Worm (Caenorhabditis elegans) whole organism, L4 larva: ENCODE measurements around the gene clec-5.
A peak's percentile ranks its signal among the peaks of the same experiment; 100 is the strongest.
"Not testable (repeated sequence)": the region's sequence is repeated elsewhere in the genome, so short reads cannot be mapped to it uniquely, and the experiment has no call there.

Experiments used
- D1046.2 ChIP-seq: fragments of 200-800 bp; sonication (Bioruptor generic); IDR thresholded peaks from 2 replicates; pipeline ENCODE4 v1.3.6; 2022; ENCODE audit warnings: missing genetic modification characterization, missing compliant biosample characterization
- F26F4.8 ChIP-seq: fragments of 200-800 bp; sonication (Bioruptor generic); conservative IDR thresholded peaks from 2 replicates; pipeline ENCODE4 v1.3.6; 2022; ENCODE audit warnings: missing genetic modification characterization, missing compliant biosample characterization
- F37D6.2 ChIP-seq: sonication (generic microtip); optimal IDR thresholded peaks from 2 replicates; lab custom pipeline; 2016; ENCODE audit warnings: mild to moderate bottlenecking, missing genetic modification characterization, missing compliant biosample characterization
- T26A8.4 ChIP-seq: fragments of 200-800 bp; sonication (Bioruptor generic); IDR thresholded peaks from 2 replicates; pipeline ENCODE4 v1.3.6; 2022; ENCODE audit warnings: missing genetic modification characterization, missing compliant biosample characterization
- Y48G9A.11 ChIP-seq: fragments of 200-800 bp; sonication (Bioruptor generic); IDR thresholded peaks from 2 replicates; pipeline ENCODE4 v1.3.6; 2022; ENCODE audit warnings: missing genetic modification reagents, missing genetic modification characterization, missing compliant biosample characterization
- Y5F2A.4 ChIP-seq: fragments of 200-800 bp; sonication (Bioruptor generic); optimal IDR thresholded peaks from 2 replicates; lab custom pipeline; 2018; ENCODE audit warnings: mild to moderate bottlenecking, missing genetic modification characterization, missing compliant biosample characterization
- Y75B8A.6 ChIP-seq: fragments of 200-800 bp; sonication (Bioruptor generic); IDR thresholded peaks from 2 replicates; pipeline ENCODE4 v1.3.6; 2022; ENCODE audit warnings: missing genetic modification reagents, missing genetic modification characterization, missing compliant biosample characterization
- aha-1 ChIP-seq: fragments of 150-350 bp; peaks from one replicate; lab custom pipeline; 2014; ENCODE audit warnings: missing biosample characterization, missing genetic modification characterization
- aly-2 ChIP-seq: sonication (generic microtip); optimal IDR thresholded peaks from 2 replicates; lab custom pipeline; 2018; ENCODE audit warnings: missing biosample characterization, missing genetic modification characterization
- ama-1 ChIP-seq: fragments of 150-350 bp; optimal IDR thresholded peaks from 2 replicates; lab custom pipeline; 2014; ENCODE audit warnings: inconsistent platforms, mixed read lengths
- arid-1 ChIP-seq: fragments of 200-800 bp; sonication (Bioruptor generic); conservative IDR thresholded peaks from 2 replicates; pipeline ENCODE4 v1.3.6; 2022; ENCODE audit warnings: missing genetic modification reagents, missing genetic modification characterization, missing compliant biosample characterization
- ceh-20 ChIP-seq: fragments of 200-800 bp; sonication (Bioruptor generic); IDR thresholded peaks from 2 replicates; pipeline ENCODE4 v1.3.6; 2022; ENCODE audit warnings: missing genetic modification reagents, missing genetic modification characterization, missing compliant biosample characterization
- ceh-28 ChIP-seq: fragments of 150-350 bp; optimal IDR thresholded peaks from 2 replicates; lab custom pipeline; 2014; ENCODE audit warnings: missing biosample characterization, missing genetic modification reagents, missing genetic modification characterization
- ceh-44 ChIP-seq: fragments of 200-800 bp; sonication (Bioruptor generic); IDR thresholded peaks from 2 replicates; pipeline ENCODE4 v1.3.6; 2022; ENCODE audit warnings: missing genetic modification reagents, missing genetic modification characterization, missing compliant biosample characterization
- ces-1 ChIP-seq: fragments of 150-350 bp; sonication (generic microtip); optimal IDR thresholded peaks from 4 replicates; lab custom pipeline; 2014; ENCODE audit warnings: missing biosample characterization, missing genetic modification reagents, missing genetic modification characterization
- ctbp-1 ChIP-seq: fragments of 200-800 bp; sonication (Bioruptor generic); IDR thresholded peaks from 2 replicates; pipeline ENCODE4 v1.3.6; 2022; ENCODE audit warnings: missing genetic modification reagents, missing genetic modification characterization, missing compliant biosample characterization
- dmd-6 ChIP-seq: fragments of 200-800 bp; sonication (Bioruptor generic); IDR thresholded peaks from 2 replicates; pipeline ENCODE4 v1.3.6; 2022; ENCODE audit warnings: missing genetic modification reagents, missing genetic modification characterization, missing compliant biosample characterization
- dmd-9 ChIP-seq: fragments of 200-800 bp; sonication (Bioruptor generic); IDR thresholded peaks from 2 replicates; pipeline ENCODE4 v1.3.6; 2022; ENCODE audit warnings: missing genetic modification reagents, missing genetic modification characterization, missing compliant biosample characterization
- dpl-1 ChIP-seq: fragments of 150-350 bp; optimal IDR thresholded peaks from 2 replicates; lab custom pipeline; 2014; ENCODE audit warnings: missing biosample characterization, missing genetic modification reagents, missing genetic modification characterization
- dve-1 ChIP-seq: sonication (generic microtip); optimal IDR thresholded peaks from 2 replicates; lab custom pipeline; 2017; ENCODE audit warnings: antibody characterized with exemption, mild to moderate bottlenecking, missing genetic modification characterization, missing compliant biosample characterization; ENCODE audit not compliant: insufficient read depth
- egl-43 ChIP-seq: fragments of 200-800 bp; sonication (Bioruptor generic); IDR thresholded peaks from 2 replicates; pipeline ENCODE4 v1.3.6; 2022; ENCODE audit warnings: missing genetic modification reagents, missing genetic modification characterization, missing compliant biosample characterization
- gei-8 ChIP-seq: fragments of 200-800 bp; sonication (Bioruptor generic); optimal IDR thresholded peaks from 2 replicates; lab custom pipeline; 2018; ENCODE audit warnings: mild to moderate bottlenecking, missing genetic modification characterization, missing compliant biosample characterization
- hlh-11 ChIP-seq: fragments of 200-800 bp; sonication (Bioruptor generic); optimal IDR thresholded peaks from 2 replicates; lab custom pipeline; 2018; ENCODE audit warnings: mild to moderate bottlenecking, missing genetic modification characterization, missing compliant biosample characterization
- hmg-1.1 ChIP-seq: fragments of 200-800 bp; sonication (Bioruptor generic); IDR thresholded peaks from 2 replicates; pipeline ENCODE4 v1.3.6; 2022; ENCODE audit warnings: missing genetic modification reagents, missing genetic modification characterization, missing compliant biosample characterization
- lim-7 ChIP-seq: fragments of 200-800 bp; sonication (Bioruptor generic); IDR thresholded peaks from 2 replicates; pipeline ENCODE4 v1.3.6; 2022; ENCODE audit warnings: missing genetic modification characterization, missing compliant biosample characterization
- lin-15B ChIP-seq: fragments of 150-350 bp; sonication (generic microtip); optimal IDR thresholded peaks from 3 replicates; lab custom pipeline; 2014; ENCODE audit warnings: missing biosample characterization, missing genetic modification characterization
- lin-29 ChIP-seq: fragments of 200-800 bp; sonication (Bioruptor generic); IDR thresholded peaks from 2 replicates; pipeline ENCODE4 v1.3.6; 2022; ENCODE audit warnings: missing genetic modification reagents, missing genetic modification characterization, missing compliant biosample characterization
- lin-38 ChIP-seq: fragments of 200-800 bp; sonication (Bioruptor generic); IDR thresholded peaks from 2 replicates; pipeline ENCODE4 v1.3.6; 2022; ENCODE audit warnings: missing genetic modification reagents, missing genetic modification characterization, missing compliant biosample characterization
- lin-39 ChIP-seq: fragments of 150-350 bp; optimal IDR thresholded peaks from 2 replicates; lab custom pipeline; 2014; ENCODE audit warnings: missing biosample characterization, missing genetic modification reagents, missing genetic modification characterization
- madf-9 ChIP-seq: fragments of 200-800 bp; sonication (Bioruptor generic); conservative IDR thresholded peaks from 2 replicates; pipeline ENCODE4 v1.3.6; 2022; ENCODE audit warnings: missing genetic modification reagents, missing genetic modification characterization, missing compliant biosample characterization
- mdt-29 ChIP-seq: fragments of 200-800 bp; sonication (Bioruptor generic); IDR thresholded peaks from 2 replicates; pipeline ENCODE4 v1.3.6; 2022; ENCODE audit warnings: missing genetic modification reagents, missing genetic modification characterization, missing compliant biosample characterization
- mep-1 ChIP-seq: fragments of 150-350 bp; sonication (generic microtip); optimal IDR thresholded peaks from 3 replicates; lab custom pipeline; 2014; ENCODE audit warnings: missing biosample characterization, missing genetic modification characterization
- mes-2 ChIP-seq: sonication (generic microtip); optimal IDR thresholded peaks from 2 replicates; lab custom pipeline; 2016; ENCODE audit warnings: missing genotype, mild to moderate bottlenecking, missing genetic modification characterization, missing compliant biosample characterization; ENCODE audit not compliant: poor library complexity, severe bottlenecking
- mxl-3 ChIP-seq: fragments of 200-800 bp; sonication (Bioruptor generic); optimal IDR thresholded peaks from 2 replicates; lab custom pipeline; 2018; ENCODE audit warnings: mild to moderate bottlenecking, missing genetic modification characterization, missing compliant biosample characterization
- nhr-42 ChIP-seq: fragments of 200-800 bp; sonication (Bioruptor generic); IDR thresholded peaks from 2 replicates; pipeline ENCODE4 v1.3.6; 2022; ENCODE audit warnings: missing genetic modification characterization, missing compliant biosample characterization
- pha-4 ChIP-seq, 2 experiments: fragments of 150-350 bp in 1 of 2; fragments of 200-800 bp in 1 of 2; sonication (Bioruptor generic) in 1 of 2; IDR thresholded peaks in 1 of 2; optimal IDR thresholded peaks in 1 of 2; 2 replicates each; pipeline versions ENCODE4 v1.3.6 to Lab custom; 2014 to 2022; ENCODE audit warnings: missing genetic modification characterization in 2 of 2, missing genetic modification reagents in 2 of 2, missing biosample characterization in 1 of 2, missing compliant biosample characterization in 1 of 2
- rbr-2 ChIP-seq: sonication (generic microtip); optimal IDR thresholded peaks from 2 replicates; lab custom pipeline; 2016; ENCODE audit warnings: missing genotype, missing genetic modification characterization, missing compliant biosample characterization
- set-16 ChIP-seq: fragments of 200-800 bp; sonication (Bioruptor generic); IDR thresholded peaks from 2 replicates; pipeline ENCODE4 v1.3.6; 2022; ENCODE audit warnings: missing genetic modification reagents, missing genetic modification characterization, missing compliant biosample characterization
- skn-1 ChIP-seq: fragments of 150-350 bp; optimal IDR thresholded peaks from 2 replicates; lab custom pipeline; 2014; ENCODE audit warnings: missing biosample characterization, missing genetic modification characterization
- snpc-1.2 ChIP-seq: fragments of 200-800 bp; sonication (Bioruptor generic); IDR thresholded peaks from 2 replicates; pipeline ENCODE4 v1.3.6; 2022; ENCODE audit warnings: missing genetic modification reagents, missing genetic modification characterization, missing compliant biosample characterization
- tag-97 ChIP-seq: fragments of 200-800 bp; sonication (Bioruptor generic); IDR thresholded peaks from 2 replicates; pipeline ENCODE4 v1.3.6; 2022; ENCODE audit warnings: missing genetic modification characterization, missing compliant biosample characterization
- unc-130 ChIP-seq: sonication (generic microtip); optimal IDR thresholded peaks from 2 replicates; lab custom pipeline; 2016; ENCODE audit warnings: missing genetic modification reagents, missing genetic modification characterization, missing compliant biosample characterization
- unc-39 ChIP-seq: sonication (generic microtip); optimal IDR thresholded peaks from 2 replicates; lab custom pipeline; 2017; ENCODE audit warnings: missing biosample characterization, missing genetic modification characterization
- vab-7 ChIP-seq: fragments of 200-800 bp; sonication (Bioruptor generic); IDR thresholded peaks from 2 replicates; pipeline ENCODE4 v1.3.6; 2022; ENCODE audit warnings: missing genetic modification reagents, missing genetic modification characterization, missing compliant biosample characterization

clec-5 gene

DNA sequence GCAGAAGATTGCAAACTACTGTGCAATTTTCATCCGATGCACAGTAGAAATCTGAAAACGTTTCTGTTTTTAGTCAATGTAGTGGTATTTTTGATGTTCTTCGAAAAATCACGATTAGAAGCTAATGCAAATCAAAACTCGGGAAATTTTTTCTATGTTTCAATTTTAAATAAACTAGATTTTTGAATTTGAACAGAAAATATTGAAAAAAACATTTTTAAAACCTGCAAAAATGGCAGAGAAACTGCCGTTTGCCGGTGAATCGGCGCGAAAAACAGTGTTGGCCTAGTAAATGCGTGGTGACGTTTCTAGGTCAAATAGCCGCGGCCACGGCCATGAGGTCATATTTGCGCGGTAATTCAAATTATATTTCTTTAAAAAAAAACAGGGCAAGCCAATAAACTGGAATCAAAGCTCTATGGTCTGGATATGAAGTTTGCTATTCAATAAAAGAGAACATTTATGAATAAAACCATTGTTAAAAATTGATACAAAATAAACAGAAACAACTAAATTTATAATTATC is 46.8 kb upstream of the clec-5 start, which contains the start of gene set-2 (continued):
- peak; percentile 2 for TF ChIP-seq ama-1 (lab: Kevin White, UChicago)
- no peak for TF ChIP-seq Y75B8A.6 (GFP tag; lab: Robert Waterston, UW)
- no peak for TF ChIP-seq ces-1 (GFP tag; lab: Kevin White, UChicago)
- peak; percentile 23 for TF ChIP-seq rbr-2 (tag; lab: Kevin White, UChicago)
- no peak for TF ChIP-seq skn-1 (tag; lab: Kevin White, UChicago)
- no peak for TF ChIP-seq gei-8 (GFP tag; lab: Kevin White, UChicago)
- no peak for TF ChIP-seq Y5F2A.4 (GFP tag; lab: Kevin White, UChicago)
- peak; percentile 43 for TF ChIP-seq mxl-3
- peak; percentile 52 for TF ChIP-seq dve-1 (tag; lab: Kevin White, UChicago)
- TF ChIP-seq tag-97 (GFP tag; lab: Robert Waterston, UW), result no peak
- TF ChIP-seq unc-39 (tag; lab: Kevin White, UChicago), result no peak
- no peak for TF ChIP-seq ctbp-1 (GFP tag; lab: Robert Waterston, UW)
- TF ChIP-seq lin-39 (tag; lab: Kevin White, UChicago), result no peak
- TF ChIP-seq mep-1, result no peak
- no peak for TF ChIP-seq lin-15B (tag; lab: Kevin White, UChicago)
- no peak for TF ChIP-seq aly-2 (tag; lab: Kevin White, UChicago)
- no peak for TF ChIP-seq F26F4.8 (GFP tag; lab: Robert Waterston, UW)
- TF ChIP-seq arid-1 (GFP tag; lab: Robert Waterston, UW), result peak; percentile 63
- TF ChIP-seq ceh-44 (GFP tag; lab: Robert Waterston, UW), result no peak
- TF ChIP-seq nhr-42, result no peak
- peak; percentile 98 for TF ChIP-seq unc-130 (GFP tag; lab: Kevin White, UChicago)

DNA sequence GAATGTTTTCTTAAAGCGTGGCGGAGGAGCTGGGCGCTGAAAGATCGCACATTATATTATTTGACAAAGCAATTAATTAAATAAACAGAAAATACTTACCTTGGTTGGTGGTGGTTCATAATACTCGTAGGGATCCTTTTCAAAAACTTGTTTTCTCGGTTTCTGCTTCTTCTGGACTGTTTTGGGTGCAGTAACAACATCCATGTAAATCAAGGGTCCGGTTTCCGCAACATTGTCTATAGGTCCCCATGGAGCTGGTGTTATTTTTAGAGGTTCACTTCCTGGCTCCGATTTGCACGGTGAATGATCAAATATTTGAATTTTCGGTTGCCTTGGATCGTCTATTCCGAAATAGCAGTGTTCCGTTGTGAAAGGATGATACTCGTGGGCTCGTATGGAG is 40.7 kb upstream of the clec-5 start:
- TF ChIP-seq aha-1 (tag; lab: Kevin White, UChicago) (peak; percentile 67), hmg-1.1 (no peak), set-16 (GFP tag; lab: Robert Waterston, UW) (no peak), arid-1 (GFP tag; lab: Robert Waterston, UW) (no peak), ceh-28 (no peak), F26F4.8 (GFP tag; lab: Robert Waterston, UW) (0 out of 2 replicates have a peak, but pooled peaks have one; percentile 51)

DNA sequence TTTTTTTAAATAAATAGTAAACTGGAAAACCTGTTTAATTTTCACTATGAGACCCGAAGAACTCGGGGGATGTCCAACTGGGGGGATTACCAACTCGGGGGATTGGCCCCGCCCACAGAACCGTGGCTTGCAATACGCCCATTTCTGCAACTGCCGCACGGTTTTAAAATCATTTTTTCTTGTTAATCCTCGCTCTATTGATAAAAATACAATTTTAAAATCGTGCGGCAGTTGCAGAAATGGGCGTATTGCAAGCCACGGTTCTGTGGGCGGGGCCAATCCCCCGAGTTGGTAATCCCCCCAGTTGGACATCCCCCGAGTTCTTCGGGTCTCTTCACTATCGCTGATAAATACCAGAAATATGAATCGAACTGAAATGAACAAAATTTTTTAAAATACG is 38.6 kb upstream of the clec-5 start, which contains the start of gene mmab-1:
Gene mmab-1, minus strand, starts transcription at position 95 of the 400 bp plus-strand sequence.
- TF ChIP-seq ceh-20, result peak; percentile 74
- TF ChIP-seq mep-1, result peak; percentile 35
- peak; percentile 68; the same call in 1 of the 2 replicates for TF ChIP-seq dmd-9 (GFP tag; lab: Robert Waterston, UW)
- TF ChIP-seq arid-1 (GFP tag; lab: Robert Waterston, UW), result 0 out of 2 replicates have a peak, but pooled peaks have one; percentile 40
- peak; percentile 65; the same call in 1 of the 2 replicates for TF ChIP-seq madf-9 (GFP tag; lab: Robert Waterston, UW)
- TF ChIP-seq D1046.2 (GFP tag; lab: Robert Waterston, UW), result 0 out of 2 replicates have a peak, but pooled peaks have one; percentile 20
- peak; percentile 21; the same call in 1 of the 2 replicates for TF ChIP-seq pha-4 (GFP tag; IDR thresholded peaks at IDR 0.05; lab: Robert Waterston, UW)
- TF ChIP-seq pha-4 (tag; optimal IDR thresholded peaks at IDR 0.05; lab: Kevin White, UChicago), result not testable (repeated sequence)
- peak; percentile 56 for TF ChIP-seq dmd-6
- 0 out of 2 replicates have a peak, but pooled peaks have one; percentile 8 for TF ChIP-seq lin-29
- peak; percentile 27 for TF ChIP-seq ces-1 (GFP tag; lab: Kevin White, UChicago)
- peak; percentile 36 for TF ChIP-seq hlh-11 (tag; lab: Kevin White, UChicago)
- peak; percentile 65 for TF ChIP-seq hmg-1.1
- peak; percentile 85 for TF ChIP-seq ctbp-1 (GFP tag; lab: Robert Waterston, UW)
- peak; percentile 34 for TF ChIP-seq dpl-1 (GFP tag; lab: Kevin White, UChicago)
- peak; percentile 50 for TF ChIP-seq rbr-2 (tag; lab: Kevin White, UChicago)
- TF ChIP-seq lin-38 (GFP tag; lab: Robert Waterston, UW), result peak; percentile 87
- 0 out of 2 replicates have a peak, but pooled peaks have one; percentile 20 for TF ChIP-seq snpc-1.2 (GFP tag; lab: Robert Waterston, UW)
- peak; percentile 45; the same call in 1 of the 2 replicates for TF ChIP-seq lim-7 (GFP tag; lab: Robert Waterston, UW)
- TF ChIP-seq Y48G9A.11, result peak; percentile 49; the same call in 1 of the 2 replicates
- peak; percentile 74; the same call in 1 of the 2 replicates for TF ChIP-seq nhr-42
- TF ChIP-seq F37D6.2 (tag; lab: Kevin White, UChicago), result peak; percentile 21
- peak; percentile 3 for TF ChIP-seq mxl-3
- peak; percentile 14; the same call in 1 of the 2 replicates for TF ChIP-seq set-16 (GFP tag; lab: Robert Waterston, UW)
- peak; percentile 38 for TF ChIP-seq T26A8.4
- peak; percentile 64; the same call in 1 of the 2 replicates for TF ChIP-seq egl-43 (GFP tag; lab: Robert Waterston, UW)
- TF ChIP-seq mes-2 (tag; lab: Kevin White, UChicago), result peak; percentile 71
- TF ChIP-seq mdt-29 (GFP tag; lab: Robert Waterston, UW), result peak; percentile 41; the same call in 1 of the 2 replicates
- TF ChIP-seq vab-7 (GFP tag; lab: Robert Waterston, UW), result peak; percentile 80
